Fruit fly (Drosophila melanogaster) whole organism, embryonic: ENCODE results near the gene tw.

ENCODE experiments used
- Antp ChIP-seq: fragments of 200-800 bp; sonication (Bioruptor generic); optimal IDR thresholded peaks from 3 replicates; lab custom pipeline; 2016; ENCODE audit warnings: missing biosample characterization, missing genetic modification characterization
- Atf-2 ChIP-seq: fragments of 200-800 bp; sonication (Bioruptor generic); optimal IDR thresholded peaks from 2 replicates; lab custom pipeline; 2016; ENCODE audit warnings: missing biosample characterization, missing genetic modification characterization
- Blimp-1 ChIP-seq: fragments of 200-800 bp; sonication (Bioruptor generic); optimal IDR thresholded peaks from 3 replicates; lab custom pipeline; 2018; ENCODE audit warnings: missing biosample characterization, missing genetic modification characterization, mild to moderate bottlenecking, moderate library complexity, missing genetic modification reagents
- CG10543 ChIP-seq: fragments of 200-800 bp; sonication (Bioruptor generic); optimal IDR thresholded peaks from 3 replicates; lab custom pipeline; 2017; ENCODE audit warnings: missing biosample characterization, mild to moderate bottlenecking, missing genetic modification characterization, moderate library complexity
- CG11085 ChIP-seq: fragments of 200-800 bp; sonication (Bioruptor generic); IDR thresholded peaks from 2 replicates; pipeline ENCODE4 v1.3.6; 2022; ENCODE audit warnings: missing biosample characterization, missing genetic modification characterization
- CG12236 ChIP-seq: fragments of 200-800 bp; sonication (Bioruptor generic); optimal IDR thresholded peaks from 2 replicates; lab custom pipeline; 2016; ENCODE audit warnings: missing biosample characterization, missing genetic modification characterization
- CG12769 ChIP-seq: fragments of 200-800 bp; sonication (Bioruptor generic); optimal IDR thresholded peaks from 2 replicates; lab custom pipeline; 2019; ENCODE audit warnings: missing biosample characterization, mild to moderate bottlenecking, missing genetic modification characterization, moderate library complexity
- CG1529 ChIP-seq: fragments of 200-800 bp; sonication (Bioruptor generic); optimal IDR thresholded peaks from 3 replicates; lab custom pipeline; 2018; ENCODE audit warnings: missing biosample characterization, missing genetic modification characterization
- CG17359 ChIP-seq: fragments of 200-800 bp; sonication (Bioruptor generic); optimal IDR thresholded peaks from 3 replicates; lab custom pipeline; 2018; ENCODE audit warnings: missing biosample characterization, mild to moderate bottlenecking, missing genetic modification characterization, moderate library complexity
- CG17912 ChIP-seq: fragments of 200-800 bp; sonication (Bioruptor generic); optimal IDR thresholded peaks from 2 replicates; lab custom pipeline; 2018; ENCODE audit warnings: missing biosample characterization, mild to moderate bottlenecking, missing genetic modification characterization
- CG2202 ChIP-seq: fragments of 200-800 bp; sonication (Bioruptor generic); optimal IDR thresholded peaks from 2 replicates; lab custom pipeline; 2018; ENCODE audit warnings: missing biosample characterization, mild to moderate bottlenecking, missing genetic modification characterization
- CG31388 ChIP-seq: fragments of 200-800 bp; sonication (Bioruptor generic); optimal IDR thresholded peaks from 2 replicates; lab custom pipeline; 2016; ENCODE audit warnings: missing biosample characterization, missing genetic modification characterization
- CG33557 ChIP-seq: fragments of 200-800 bp; sonication (Bioruptor generic); optimal IDR thresholded peaks from 2 replicates; lab custom pipeline; 2019; ENCODE audit warnings: missing biosample characterization, mild to moderate bottlenecking, missing genetic modification characterization, moderate library complexity
- CG3838 ChIP-seq: fragments of 200-800 bp; sonication (Bioruptor generic); optimal IDR thresholded peaks from 3 replicates; lab custom pipeline; 2016; ENCODE audit warnings: missing biosample characterization, missing genetic modification characterization
- CG3995 ChIP-seq: fragments of 200-800 bp; sonication (Bioruptor generic); optimal IDR thresholded peaks from 3 replicates; lab custom pipeline; 2016; ENCODE audit warnings: missing biosample characterization, missing genetic modification characterization
- CG4730 ChIP-seq: fragments of 200-800 bp; sonication (Bioruptor generic); IDR thresholded peaks from 2 replicates; pipeline ENCODE4 v1.3.6; 2022; ENCODE audit warnings: missing biosample characterization, missing genetic modification characterization
- CG6854 ChIP-seq: fragments of 200-800 bp; sonication (Bioruptor generic); optimal IDR thresholded peaks from 3 replicates; lab custom pipeline; 2017; ENCODE audit warnings: missing biosample characterization, mild to moderate bottlenecking, missing genetic modification characterization
- CG7963 ChIP-seq: fragments of 200-800 bp; sonication (Bioruptor generic); IDR thresholded peaks from 3 replicates; pipeline ENCODE4 v1.3.6; 2022; ENCODE audit warnings: missing biosample characterization, missing genetic modification characterization; ENCODE audit not compliant: partially characterized antibody
- CG7987 ChIP-seq: fragments of 200-800 bp; sonication (Bioruptor generic); optimal IDR thresholded peaks from 2 replicates; lab custom pipeline; 2018; ENCODE audit warnings: missing biosample characterization, mild to moderate bottlenecking, missing genetic modification characterization, moderate library complexity
- CG9609 ChIP-seq: fragments of 200-800 bp; sonication (Bioruptor generic); optimal IDR thresholded peaks from 3 replicates; lab custom pipeline; 2016; ENCODE audit warnings: missing biosample characterization, missing genetic modification characterization
- CG9817 ChIP-seq: fragments of 200-800 bp; sonication (Bioruptor generic); optimal IDR thresholded peaks from 2 replicates; lab custom pipeline; 2018; ENCODE audit warnings: missing biosample characterization, mild to moderate bottlenecking, missing genetic modification characterization, moderate library complexity
- D19A ChIP-seq: fragments of 200-800 bp; optimal IDR thresholded peaks from 3 replicates; lab custom pipeline; 2019; ENCODE audit warnings: missing biosample characterization, mild to moderate bottlenecking, missing genetic modification characterization, moderate library complexity
- Dfd ChIP-seq, 2 experiments: fragments of >200 bp; optimal IDR thresholded peaks; 2 replicates each; lab custom pipeline; 2017; ENCODE audit warnings: missing biosample characterization in 2 of 2, missing genetic modification characterization in 2 of 2
- Dll ChIP-seq: fragments of 200-800 bp; sonication (Bioruptor generic); IDR thresholded peaks from 4 replicates; pipeline ENCODE4 v1.3.6; 2022; ENCODE audit warnings: missing biosample characterization, missing genetic modification characterization; ENCODE audit not compliant: partially characterized antibody
- Hr51 ChIP-seq, 2 experiments: fragments of 200-800 bp; sonication (Bioruptor generic); optimal IDR thresholded peaks; 2 replicates in 1 of 2; 3 replicates in 1 of 2; lab custom pipeline; 2016 to 2018; ENCODE audit warnings: missing biosample characterization in 2 of 2, missing genetic modification characterization in 2 of 2, mild to moderate bottlenecking in 1 of 2, moderate library complexity in 1 of 2
- Kr ChIP-seq: fragments of 200-800 bp; sonication (Bioruptor generic); optimal IDR thresholded peaks from 2 replicates; lab custom pipeline; 2017; ENCODE audit warnings: missing biosample characterization, mild to moderate bottlenecking, missing genetic modification characterization
- Lpt ChIP-seq: fragments of >200 bp; optimal IDR thresholded peaks from 2 replicates; lab custom pipeline; 2018; ENCODE audit warnings: missing biosample characterization, missing genetic modification characterization
- NC2β ChIP-seq: fragments of 200-800 bp; sonication (Bioruptor generic); optimal IDR thresholded peaks from 2 replicates; lab custom pipeline; 2016; ENCODE audit warnings: missing biosample characterization, missing genetic modification characterization
- Rx ChIP-seq: fragments of 200-800 bp; sonication (Bioruptor generic); IDR thresholded peaks from 2 replicates; pipeline ENCODE4 v1.3.6; 2022; ENCODE audit warnings: missing biosample characterization, missing genetic modification characterization
- abd-A ChIP-seq: fragments of 200-800 bp; sonication (Bioruptor generic); optimal IDR thresholded peaks from 3 replicates; lab custom pipeline; 2019; ENCODE audit warnings: missing biosample characterization, mild to moderate bottlenecking, missing genetic modification characterization, moderate library complexity
- ap ChIP-seq: fragments of 200-800 bp; sonication (Bioruptor generic); IDR thresholded peaks from 2 replicates; pipeline ENCODE4 v1.3.6; 2022; ENCODE audit warnings: missing biosample characterization, missing genetic modification characterization
- bcd ChIP-seq: fragments of 200-800 bp; sonication (Bioruptor generic); optimal IDR thresholded peaks from 2 replicates; lab custom pipeline; 2017; ENCODE audit warnings: missing biosample characterization, mild to moderate bottlenecking, missing genetic modification characterization
- grn ChIP-seq: fragments of 200-800 bp; sonication (Bioruptor generic); optimal IDR thresholded peaks from 3 replicates; lab custom pipeline; 2017; ENCODE audit warnings: missing biosample characterization, missing genetic modification characterization
- gsb-n ChIP-seq: fragments of 200-800 bp; sonication (Bioruptor generic); optimal IDR thresholded peaks from 3 replicates; lab custom pipeline; 2018; ENCODE audit warnings: missing biosample characterization, mild to moderate bottlenecking, missing genetic modification characterization
- hth ChIP-seq: fragments of >200 bp; optimal IDR thresholded peaks from 2 replicates; lab custom pipeline; 2017; ENCODE audit warnings: inconsistent platforms
- ind ChIP-seq: fragments of 200-800 bp; sonication (Bioruptor generic); optimal IDR thresholded peaks from 3 replicates; lab custom pipeline; 2016; ENCODE audit warnings: missing biosample characterization, missing genetic modification characterization
- lbe ChIP-seq: fragments of 200-800 bp; sonication (Bioruptor generic); optimal IDR thresholded peaks from 2 replicates; lab custom pipeline; 2016; ENCODE audit warnings: missing biosample characterization, mild to moderate bottlenecking, missing genetic modification characterization
- lola ChIP-seq, 3 experiments: fragments of >200 bp in 2 of 3; fragments of 200-800 bp in 1 of 3; sonication (Bioruptor generic) in 1 of 3; optimal IDR thresholded peaks; 2 replicates each; lab custom pipeline; 2017 to 2019; ENCODE audit warnings: missing biosample characterization in 3 of 3, missing genetic modification characterization in 3 of 3, mild to moderate bottlenecking in 1 of 3, moderate library complexity in 1 of 3
- onecut ChIP-seq: fragments of 200-800 bp; sonication (Bioruptor generic); IDR thresholded peaks from 2 replicates; pipeline ENCODE4 v1.3.6; 2022; ENCODE audit warnings: missing biosample characterization, missing genetic modification characterization
- pho ChIP-seq: fragments of 200-800 bp; sonication (Bioruptor generic); optimal IDR thresholded peaks from 2 replicates; lab custom pipeline; 2016; ENCODE audit warnings: missing biosample characterization, missing genetic modification characterization
- phol ChIP-seq: fragments of 200-800 bp; sonication (Bioruptor generic); optimal IDR thresholded peaks from 3 replicates; lab custom pipeline; 2018; ENCODE audit warnings: missing biosample characterization, mild to moderate bottlenecking, missing genetic modification characterization, moderate library complexity
- pita ChIP-seq: fragments of 200-800 bp; sonication (Bioruptor generic); optimal IDR thresholded peaks from 2 replicates; lab custom pipeline; 2017; ENCODE audit warnings: missing biosample characterization, mild to moderate bottlenecking, missing genetic modification characterization
- pros ChIP-seq: fragments of 200-800 bp; sonication (Bioruptor generic); optimal IDR thresholded peaks from 3 replicates; lab custom pipeline; 2019; ENCODE audit warnings: missing biosample characterization, mild to moderate bottlenecking, missing genetic modification characterization, moderate library complexity
- seq ChIP-seq: fragments of 200-800 bp; sonication (Bioruptor generic); IDR thresholded peaks from 2 replicates; pipeline ENCODE4 v1.3.6; 2022; ENCODE audit warnings: missing biosample characterization, missing genetic modification characterization
- sima ChIP-seq: fragments of 200-800 bp; sonication (Bioruptor generic); optimal IDR thresholded peaks from 2 replicates; lab custom pipeline; 2016; ENCODE audit warnings: missing biosample characterization, missing genetic modification characterization
- slp2 ChIP-seq: fragments of 200-800 bp; sonication (Bioruptor generic); optimal IDR thresholded peaks from 2 replicates; lab custom pipeline; 2016; ENCODE audit warnings: missing biosample characterization, missing genetic modification characterization
- so ChIP-seq: fragments of 200-800 bp; sonication (Bioruptor generic); IDR thresholded peaks from 3 replicates; pipeline ENCODE4 v1.3.6; 2022; ENCODE audit warnings: missing biosample characterization, missing genetic modification characterization
- tio ChIP-seq: fragments of 200-800 bp; sonication (Bioruptor generic); optimal IDR thresholded peaks from 2 replicates; lab custom pipeline; 2017; ENCODE audit warnings: missing biosample characterization, missing genetic modification characterization, inconsistent platforms
- zfh1 ChIP-seq: fragments of 200-800 bp; sonication (Bioruptor generic); IDR thresholded peaks from 3 replicates; pipeline ENCODE4 v1.3.6; 2022; ENCODE audit warnings: missing biosample characterization, missing genetic modification characterization

tw gene

dm6 chrX:767928-768327, 16.6 kb upstream of the tw start (continued):
- TF ChIP-seq CG12769 (tag; lab: Kevin White, UChicago) = peak; percentile 8
- TF ChIP-seq, all 482 proteins: peak for 35

dm6 chrX:768480-769123, 15.9 kb upstream of the tw start:
- TF ChIP-seq CG1529 (GFP tag; lab: Kevin White, UChicago) = no peak
- no peak for TF ChIP-seq CG4730 (GFP tag; lab: Robert Waterston, UW)
- no peak for TF ChIP-seq ind
- no peak for TF ChIP-seq CG3838 (GFP tag; lab: Kevin White, UChicago)
- peak in 1 of 3 experiments; percentile 2 for TF ChIP-seq lola (GFP tag; optimal IDR thresholded peaks at IDR 0.05; lab: Kevin White, UChicago)
- TF ChIP-seq bcd (GFP tag; lab: Kevin White, UChicago) = no peak
- no peak for TF ChIP-seq Dfd (GFP tag; optimal IDR thresholded peaks at IDR 0.05; lab: Kevin White, UChicago)
- TF ChIP-seq Dll (GFP tag; lab: Robert Waterston, UW) = no peak
- TF ChIP-seq lbe (GFP tag; lab: Kevin White, UChicago) = no peak
- TF ChIP-seq CG9609 = no peak
- TF ChIP-seq CG6854 (GFP tag; lab: Kevin White, UChicago) = no peak
- no peak for TF ChIP-seq sima (GFP tag; lab: Kevin White, UChicago)
- no peak for TF ChIP-seq pita
- TF ChIP-seq CG7987 (GFP tag; lab: Kevin White, UChicago) = no peak
- no peak for TF ChIP-seq so
- TF ChIP-seq seq = no peak
- no peak for TF ChIP-seq zfh1 (GFP tag; lab: Robert Waterston, UW)
- TF ChIP-seq Antp (GFP tag; lab: Kevin White, UChicago) = no peak
- TF ChIP-seq phol (tag; lab: Kevin White, UChicago) = no peak
- TF ChIP-seq Hr51 (GFP tag; optimal IDR thresholded peaks at IDR 0.05; lab: Kevin White, UChicago) = no peak
- TF ChIP-seq grn (GFP tag; lab: Kevin White, UChicago) = peak; percentile 3
- TF ChIP-seq hth (lab: Kevin White, UChicago) = no peak
- no peak for TF ChIP-seq tio
- TF ChIP-seq CG11085 (GFP tag; lab: Robert Waterston, UW) = no peak
- peak; percentile 48 for TF ChIP-seq gsb-n (tag; lab: Kevin White, UChicago)
- TF ChIP-seq Blimp-1 = peak; percentile 23
- TF ChIP-seq CG17359 (tag; lab: Kevin White, UChicago) = no peak
- no peak for TF ChIP-seq onecut (GFP tag; lab: Robert Waterston, UW)
- no peak for TF ChIP-seq Atf-2
- no peak for TF ChIP-seq D19A
- TF ChIP-seq NC2β (GFP tag; lab: Kevin White, UChicago) = no peak
- TF ChIP-seq slp2 (GFP tag; lab: Kevin White, UChicago) = no peak
- peak; percentile 22 for TF ChIP-seq CG2202 (tag; lab: Kevin White, UChicago)
- TF ChIP-seq pho (GFP tag; lab: Kevin White, UChicago) = no peak
- no peak for TF ChIP-seq CG3995 (GFP tag; lab: Kevin White, UChicago)
- TF ChIP-seq CG9817 (tag; lab: Kevin White, UChicago) = no peak
- TF ChIP-seq CG33557 (GFP tag; lab: Kevin White, UChicago) = no peak
- TF ChIP-seq CG7963 (GFP tag; lab: Robert Waterston, UW) = no peak
- TF ChIP-seq Lpt (GFP tag; lab: Kevin White, UChicago) = no peak
- TF ChIP-seq pros (GFP tag; lab: Kevin White, UChicago) = peak; percentile 33
- TF ChIP-seq CG17912 (GFP tag; lab: Kevin White, UChicago) = no peak
- TF ChIP-seq CG10543 (GFP tag; lab: Kevin White, UChicago) = peak; percentile 42
- TF ChIP-seq Kr (GFP tag; lab: Kevin White, UChicago) = no peak
- no peak for TF ChIP-seq Rx
- TF ChIP-seq abd-A = no peak
- no peak for TF ChIP-seq CG12236 (GFP tag; lab: Kevin White, UChicago)
- TF ChIP-seq ap (GFP tag; lab: Robert Waterston, UW) = no peak
- no peak for TF ChIP-seq CG31388 (GFP tag; lab: Kevin White, UChicago)
